Fruit fly (Drosophila melanogaster) whole organism, embryonic: Measurements from ENCODE around the gene srl.

Source experiments
- ATbp ChIP-seq: fragments of 200-800 bp; sonication (Bioruptor generic); optimal IDR thresholded peaks from 2 replicates; lab custom pipeline; 2017; ENCODE audit warnings: missing biosample characterization, mild to moderate bottlenecking, missing genetic modification characterization, missing genetic modification reagents
- Ada2b ChIP-seq: fragments of 200-800 bp; sonication (Bioruptor generic); IDR thresholded peaks from 2 replicates; pipeline ENCODE4 v1.3.6; 2022; ENCODE audit warnings: missing biosample characterization, missing genetic modification characterization
- Atf-2 ChIP-seq: fragments of 200-800 bp; sonication (Bioruptor generic); optimal IDR thresholded peaks from 2 replicates; lab custom pipeline; 2016; ENCODE audit warnings: missing biosample characterization, missing genetic modification characterization
- CG12071 ChIP-seq: fragments of 200-800 bp; sonication (Bioruptor generic); optimal IDR thresholded peaks from 3 replicates; lab custom pipeline; 2018; ENCODE audit warnings: missing biosample characterization, mild to moderate bottlenecking, missing genetic modification characterization
- CG12769 ChIP-seq: fragments of 200-800 bp; sonication (Bioruptor generic); optimal IDR thresholded peaks from 2 replicates; lab custom pipeline; 2019; ENCODE audit warnings: missing biosample characterization, mild to moderate bottlenecking, missing genetic modification characterization, moderate library complexity
- CG17328 ChIP-seq: fragments of 200-800 bp; sonication (Bioruptor generic); IDR thresholded peaks from 2 replicates; pipeline ENCODE4 v1.3.6; 2022; ENCODE audit warnings: missing biosample characterization, missing genetic modification characterization
- CG2129 ChIP-seq: fragments of 200-800 bp; sonication (Bioruptor generic); IDR thresholded peaks from 2 replicates; pipeline ENCODE4 v1.3.6; 2022; ENCODE audit warnings: missing biosample characterization, missing genetic modification characterization; ENCODE audit not compliant: partially characterized antibody
- CG2678 ChIP-seq: fragments of 200-800 bp; sonication (Bioruptor generic); optimal IDR thresholded peaks from 3 replicates; lab custom pipeline; 2019; ENCODE audit warnings: missing biosample characterization, mild to moderate bottlenecking, missing genetic modification characterization, moderate library complexity
- CG32772 ChIP-seq: fragments of 200-800 bp; sonication (Bioruptor generic); IDR thresholded peaks from 2 replicates; pipeline ENCODE4 v1.3.6; 2022; ENCODE audit warnings: missing biosample characterization, missing genetic modification characterization
- CG3407 ChIP-seq: fragments of 200-800 bp; sonication (Bioruptor generic); optimal IDR thresholded peaks from 2 replicates; lab custom pipeline; 2018; ENCODE audit warnings: missing biosample characterization, mild to moderate bottlenecking, missing genetic modification characterization
- CG3726 ChIP-seq: fragments of 200-800 bp; sonication (Bioruptor generic); IDR thresholded peaks from 3 replicates; pipeline ENCODE4, ENCODE4 v1.3.6; 2022; ENCODE audit warnings: missing biosample characterization, missing genetic modification characterization
- CG3847 ChIP-seq: fragments of 200-800 bp; sonication (Bioruptor generic); IDR thresholded peaks from 2 replicates; pipeline ENCODE4 v1.3.6; 2022; ENCODE audit warnings: missing biosample characterization, missing genetic modification characterization
- CG42726 ChIP-seq: fragments of 200-800 bp; sonication (Bioruptor generic); IDR thresholded peaks from 2 replicates; pipeline ENCODE4 v1.3.6; 2022; ENCODE audit warnings: missing biosample characterization, missing genetic modification characterization; ENCODE audit not compliant: partially characterized antibody
- CG4707 ChIP-seq: fragments of 200-800 bp; sonication (Bioruptor generic); optimal IDR thresholded peaks from 2 replicates; lab custom pipeline; 2018; ENCODE audit warnings: missing biosample characterization, mild to moderate bottlenecking, missing genetic modification characterization, moderate library complexity
- CG5245 ChIP-seq: fragments of 200-800 bp; sonication (Bioruptor generic); optimal IDR thresholded peaks from 3 replicates; lab custom pipeline; 2016; ENCODE audit warnings: missing biosample characterization, missing genetic modification characterization
- CG5953 ChIP-seq: fragments of 200-800 bp; sonication (Bioruptor generic); IDR thresholded peaks from 2 replicates; pipeline ENCODE4 v1.3.6; 2022; ENCODE audit warnings: missing biosample characterization, missing genetic modification characterization
- CG6765 ChIP-seq: fragments of 200-800 bp; sonication (Bioruptor generic); optimal IDR thresholded peaks from 3 replicates; lab custom pipeline; 2017; ENCODE audit warnings: missing biosample characterization, mild to moderate bottlenecking, missing genetic modification characterization
- CG7271 ChIP-seq: fragments of 200-800 bp; sonication (Bioruptor generic); optimal IDR thresholded peaks from 2 replicates; lab custom pipeline; 2018; ENCODE audit warnings: missing biosample characterization, mild to moderate bottlenecking, missing genetic modification characterization, moderate library complexity
- CG9215 ChIP-seq: fragments of 200-800 bp; sonication (Bioruptor generic); IDR thresholded peaks from 2 replicates; pipeline ENCODE4 v1.3.6; 2022; ENCODE audit warnings: missing biosample characterization, missing genetic modification characterization
- Chrac-16 ChIP-seq: fragments of 200-800 bp; sonication (Bioruptor generic); optimal IDR thresholded peaks from 3 replicates; lab custom pipeline; 2016; ENCODE audit warnings: missing biosample characterization, missing genetic modification characterization
- Dfd ChIP-seq, 2 experiments: fragments of >200 bp; optimal IDR thresholded peaks; 2 replicates each; lab custom pipeline; 2017; ENCODE audit warnings: missing biosample characterization in 2 of 2, missing genetic modification characterization in 2 of 2
- Eip74EF ChIP-seq, 2 experiments: fragments of 200-800 bp in 1 of 2; fragments of >200 bp in 1 of 2; sonication (Bioruptor generic) in 1 of 2; optimal IDR thresholded peaks; 2 replicates each; lab custom pipeline; 2017 to 2019; ENCODE audit warnings: missing biosample characterization in 2 of 2, missing genetic modification characterization in 2 of 2, mild to moderate bottlenecking in 1 of 2, moderate library complexity in 1 of 2
- HmgD ChIP-seq: fragments of 200-800 bp; sonication (Bioruptor generic); optimal IDR thresholded peaks from 3 replicates; lab custom pipeline; 2016; ENCODE audit warnings: missing biosample characterization, missing genetic modification characterization
- Hmr ChIP-seq: fragments of 200-800 bp; sonication (Bioruptor generic); optimal IDR thresholded peaks from 3 replicates; lab custom pipeline; 2017; ENCODE audit warnings: mild to moderate bottlenecking, missing biosample characterization, missing genetic modification reagents, missing genetic modification characterization
- Hr78 ChIP-seq, 2 experiments: fragments of 200-800 bp in 1 of 2; fragments of >200 bp in 1 of 2; sonication (Bioruptor generic) in 1 of 2; optimal IDR thresholded peaks; 2 replicates each; lab custom pipeline; 2017 to 2019; ENCODE audit warnings: missing biosample characterization in 2 of 2, missing genetic modification characterization in 2 of 2, mild to moderate bottlenecking in 1 of 2, moderate library complexity in 1 of 2
- NC2α ChIP-seq: fragments of 200-800 bp; sonication (Bioruptor generic); optimal IDR thresholded peaks from 2 replicates; lab custom pipeline; 2016; ENCODE audit warnings: missing biosample characterization, missing genetic modification characterization
- Pdp1 ChIP-seq, 2 experiments: fragments of 200-800 bp; sonication (Bioruptor generic); optimal IDR thresholded peaks; 3 replicates each; lab custom pipeline; 2016; ENCODE audit warnings: missing biosample characterization in 2 of 2, missing genetic modification characterization in 2 of 2, mild to moderate bottlenecking in 1 of 2, moderate library complexity in 1 of 2
- Ravus ChIP-seq: fragments of 200-800 bp; sonication (Bioruptor generic); IDR thresholded peaks from 2 replicates; pipeline ENCODE4 v1.3.6; 2022; ENCODE audit warnings: missing biosample characterization, missing genetic modification characterization
- Sin3A ChIP-seq: fragments of >200 bp; optimal IDR thresholded peaks from 2 replicates; lab custom pipeline; 2018
- amos ChIP-seq: fragments of 200-800 bp; sonication (Bioruptor generic); IDR thresholded peaks from 2 replicates; pipeline ENCODE4 v1.3.6; 2022; ENCODE audit warnings: missing biosample characterization, missing genetic modification characterization; ENCODE audit not compliant: partially characterized antibody
- cad ChIP-seq: fragments of >200 bp; optimal IDR thresholded peaks from 2 replicates; lab custom pipeline; 2017; ENCODE audit warnings: missing biosample characterization, missing genetic modification characterization
- cwo ChIP-seq: fragments of 200-800 bp; sonication (Bioruptor generic); optimal IDR thresholded peaks from 3 replicates; lab custom pipeline; 2017; ENCODE audit warnings: missing biosample characterization, missing genetic modification characterization, mild to moderate bottlenecking, moderate library complexity, missing genetic modification reagents
- dpn ChIP-seq, 2 experiments: fragments of 200-800 bp; sonication (Bioruptor generic); optimal IDR thresholded peaks; 3 replicates each; lab custom pipeline; 2016; ENCODE audit warnings: missing biosample characterization in 2 of 2, missing genetic modification characterization in 2 of 2
- exex ChIP-seq: fragments of 200-800 bp; sonication (Bioruptor generic); optimal IDR thresholded peaks from 4 replicates; lab custom pipeline; 2018; ENCODE audit warnings: missing biosample characterization, mild to moderate bottlenecking, missing genetic modification characterization, moderate library complexity
- fd64A ChIP-seq: fragments of 200-800 bp; sonication (Bioruptor generic); optimal IDR thresholded peaks from 3 replicates; lab custom pipeline; 2018; ENCODE audit warnings: missing biosample characterization, mild to moderate bottlenecking, missing genetic modification characterization
- ftz-f1 ChIP-seq: fragments of 200-800 bp; sonication (Bioruptor generic); optimal IDR thresholded peaks from 2 replicates; lab custom pipeline; 2016; ENCODE audit warnings: missing biosample characterization, missing genetic modification characterization
- gro ChIP-seq: fragments of 200-800 bp; sonication (Bioruptor generic); optimal IDR thresholded peaks from 2 replicates; lab custom pipeline; 2016; ENCODE audit warnings: missing biosample characterization, missing genetic modification characterization
- hth ChIP-seq: fragments of >200 bp; optimal IDR thresholded peaks from 2 replicates; lab custom pipeline; 2017; ENCODE audit warnings: inconsistent platforms
- jigr1 ChIP-seq: fragments of 200-800 bp; sonication (Bioruptor generic); IDR thresholded peaks from 3 replicates; pipeline ENCODE4 v1.3.6; 2022; ENCODE audit warnings: missing biosample characterization, missing genetic modification characterization
- ken ChIP-seq: fragments of 200-800 bp; sonication (Bioruptor generic); IDR thresholded peaks from 3 replicates; pipeline ENCODE4 v1.3.6; 2022; ENCODE audit warnings: missing biosample characterization, missing genetic modification characterization
- klu ChIP-seq: fragments of 200-800 bp; sonication (Bioruptor generic); IDR thresholded peaks from 2 replicates; pipeline ENCODE4 v1.3.6; 2022; ENCODE audit warnings: missing biosample characterization, missing genetic modification characterization
- lov ChIP-seq, 2 experiments: fragments of 200-800 bp in 1 of 2; fragments of >200 bp in 1 of 2; sonication (Bioruptor generic) in 1 of 2; IDR thresholded peaks in 1 of 2; optimal IDR thresholded peaks in 1 of 2; 2 replicates in 1 of 2; 3 replicates in 1 of 2; pipeline versions ENCODE4 v1.3.6 to Lab custom; 2017 to 2022; ENCODE audit warnings: missing biosample characterization in 1 of 2, missing genetic modification characterization in 1 of 2
- otp ChIP-seq: fragments of 200-800 bp; sonication (Bioruptor generic); IDR thresholded peaks from 3 replicates; pipeline ENCODE4, ENCODE4 v1.3.6; 2022; ENCODE audit warnings: missing biosample characterization, missing genetic modification characterization
- ssp ChIP-seq: fragments of 200-800 bp; sonication (Bioruptor generic); IDR thresholded peaks from 2 replicates; pipeline ENCODE4 v1.3.6; 2022; ENCODE audit warnings: missing biosample characterization, missing genetic modification characterization
- zen ChIP-seq: fragments of 200-800 bp; sonication (Bioruptor generic); optimal IDR thresholded peaks from 3 replicates; lab custom pipeline; 2018; ENCODE audit warnings: missing biosample characterization, mild to moderate bottlenecking, missing genetic modification characterization, moderate library complexity

The srl gene

dm6 chr3R:4466894-4467293, 37.8 kb upstream of the srl start:
- TF ChIP-seq dpn (GFP tag; optimal IDR thresholded peaks at IDR 0.05; lab: Kevin White, UChicago) (no peak), CG5245 (GFP tag; lab: Kevin White, UChicago) (no peak), ftz-f1 (GFP tag; lab: Kevin White, UChicago) (peak; percentile 14), cwo (peak; percentile 15), Pdp1 (GFP tag; optimal IDR thresholded peaks at IDR 0.05; lab: Kevin White, UChicago) (peak in 1 of 2 experiments; percentile 73), lov (optimal IDR thresholded peaks at IDR 0.05; lab: Kevin White, UChicago) (no peak), lov (GFP tag; IDR thresholded peaks at IDR 0.05; lab: Robert Waterston, UW) (0 out of 3 replicates have a peak, but pooled peaks have one; percentile 4)

dm6 chr3R:4462783-4463182, 33.6 kb upstream of the srl start, which contains the start of gene CG31522:
TSS of gene CG31522 (minus strand) at chr3R:4462883.
- peak; percentile 27; the same call in 1 of the 2 replicates for TF ChIP-seq CG3847 (GFP tag; lab: Robert Waterston, UW)
- no peak for TF ChIP-seq NC2α (GFP tag; lab: Kevin White, UChicago)
- peak; percentile 8; the same call in 1 of the 2 replicates for TF ChIP-seq CG5953 (GFP tag; lab: Robert Waterston, UW)
- 0 out of 2 replicates have a peak, but pooled peaks have one; percentile 14 for TF ChIP-seq CG42726 (GFP tag; lab: Robert Waterston, UW)
- no peak for TF ChIP-seq CG32772
- 0 out of 2 replicates have a peak, but pooled peaks have one; percentile 11 for TF ChIP-seq amos
- TF ChIP-seq CG17328 (GFP tag; lab: Robert Waterston, UW): 0 out of 2 replicates have a peak, but pooled peaks have one; percentile 5
- 0 out of 2 replicates have a peak, but pooled peaks have one; percentile 11 for TF ChIP-seq CG9215
- TF ChIP-seq exex: no peak
- TF ChIP-seq otp: 0 out of 3 replicates have a peak, but pooled peaks have one; percentile 15
- no peak for TF ChIP-seq CG4707 (GFP tag; lab: Kevin White, UChicago)

dm6 chr3R:4458272-4458671, 29.1 kb upstream of the srl start:
- TF ChIP-seq lov (optimal IDR thresholded peaks at IDR 0.05; lab: Kevin White, UChicago) (no peak), lov (GFP tag; IDR thresholded peaks at IDR 0.05; lab: Robert Waterston, UW) (no peak), cad (peak; percentile 86), CG7271 (tag; lab: Kevin White, UChicago) (peak; percentile 8), zen (tag; lab: Kevin White, UChicago) (peak; percentile 88)

- TF ChIP-seq Ravus (GFP tag; lab: Robert Waterston, UW) (no peak), NC2α (GFP tag; lab: Kevin White, UChicago) (no peak), Sin3A (lab: Kevin White, UChicago) (no peak), fd64A (GFP tag; lab: Kevin White, UChicago) (no peak), Hmr (GFP tag; lab: Kevin White, UChicago) (peak; percentile 21), CG6765 (GFP tag; lab: Kevin White, UChicago) (no peak), CG12769 (tag; lab: Kevin White, UChicago) (peak; percentile 2), jigr1 (no peak), Eip74EF (GFP tag; optimal IDR thresholded peaks at IDR 0.05; lab: Kevin White, UChicago) (no peak), CG12071 (GFP tag; lab: Kevin White, UChicago) (no peak), ATbp (GFP tag; lab: Kevin White, UChicago) (peak; percentile 16), Dfd (GFP tag; optimal IDR thresholded peaks at IDR 0.05; lab: Kevin White, UChicago) (no peak), Chrac-16 (GFP tag; lab: Kevin White, UChicago) (no peak), hth (lab: Kevin White, UChicago) (no peak), klu (GFP tag; lab: Robert Waterston, UW) (no peak), CG2129 (no peak), CG2678 (tag; lab: Kevin White, UChicago) (no peak), otp (0 out of 3 replicates have a peak, but pooled peaks have one; percentile 14), Hr78 (GFP tag; optimal IDR thresholded peaks at IDR 0.05; lab: Kevin White, UChicago) (no peak), gro (GFP tag; lab: Kevin White, UChicago) (no peak), ken (no peak), CG3726 (GFP tag; lab: Robert Waterston, UW) (no peak), CG3407 (GFP tag; lab: Kevin White, UChicago) (peak; percentile 16), Atf-2 (GFP tag; lab: Kevin White, UChicago) (no peak), HmgD (GFP tag; lab: Kevin White, UChicago) (no peak), ssp (no peak), Ada2b (GFP tag; lab: Robert Waterston, UW) (no peak)
Measured at dm6 chr3R:4457625-4458024, 28.5 kb upstream of the srl start.
